Worm (Caenorhabditis elegans): ENCODE results near the gene ubxn-5.
A peak's percentile ranks its signal among the peaks of the same experiment; 100 is the strongest.

The ubxn-5 gene

ce11 chrII:10242294-10242693, 8.0 kb upstream of the ubxn-5 start, which contains the start of gene mrps-14:
TSS of gene mrps-14 (minus strand) at chrII:10242490.
- TF ChIP-seq nfya-1 (tag; optimal IDR thresholded peaks at IDR 0.05), result no peak

- TF ChIP-seq fkh-10 (GFP tag; optimal IDR thresholded peaks at IDR 0.05) (no peak), ama-1 (optimal IDR thresholded peaks at IDR 0.05) (no peak)
Measured at ce11 chrII:10239595-10239994, 5.3 kb upstream of the ubxn-5 start, which contains the start of gene mec-15. TSS of gene mec-15 (minus strand) at chrII:10239695.

ce11 chrII:10231874-10232273, 2.4 kb downstream of the ubxn-5 start:
- TF ChIP-seq elt-2 (tag; optimal IDR thresholded peaks at IDR 0.05) (peak; percentile 60), zip-5 (tag; optimal IDR thresholded peaks at IDR 0.05) (no peak), pax-1 (tag; optimal IDR thresholded peaks at IDR 0.05) (peak; percentile 42), F13H6.1 (tag; optimal IDR thresholded peaks at IDR 0.05) (no peak)

- TF ChIP-seq hlh-30 (tag; optimal IDR thresholded peaks at IDR 0.05; ENCODE audit: insufficient read depth) (no peak), sox-4 (tag; optimal IDR thresholded peaks at IDR 0.05) (no peak), ceh-31 (tag; optimal IDR thresholded peaks at IDR 0.05) (no peak), mec-3 (tag; optimal IDR thresholded peaks at IDR 0.05; ENCODE audit: borderline replicate concordance) (no peak), pha-4 (tag; optimal IDR thresholded peaks at IDR 0.05) (no peak), hlh-8 (tag; optimal IDR thresholded peaks at IDR 0.05) (no peak), C38D4.7 (GFP tag; optimal IDR thresholded peaks at IDR 0.05) (no peak), gmeb-2 (tag; optimal IDR thresholded peaks at IDR 0.05) (no peak), npax-4 (tag; optimal IDR thresholded peaks at IDR 0.05) (no peak), K02D7.2 (tag; optimal IDR thresholded peaks at IDR 0.05) (no peak), nhr-11 (tag; optimal IDR thresholded peaks at IDR 0.05) (no peak), ztf-16 (tag; optimal IDR thresholded peaks at IDR 0.05) (no peak), ceh-34 (tag; optimal IDR thresholded peaks at IDR 0.05) (no peak)
Measured at ce11 chrII:10230972-10231371, 3.3 kb downstream of the ubxn-5 start, which contains the start of gene T01E8.8. TSS of gene T01E8.8 (plus strand) at chrII:10231272.

- TF ChIP-seq K02D7.2 (tag; optimal IDR thresholded peaks at IDR 0.05) (no peak), ceh-31 (tag; optimal IDR thresholded peaks at IDR 0.05) (no peak), ceh-6 (GFP tag; optimal IDR thresholded peaks at IDR 0.05) (no peak), hlh-15 (tag; optimal IDR thresholded peaks at IDR 0.05) (no peak), nfya-1 (tag; optimal IDR thresholded peaks at IDR 0.05) (no peak), ceh-9 (tag; optimal IDR thresholded peaks at IDR 0.05) (no peak), ceh-48 (tag; optimal IDR thresholded peaks at IDR 0.05) (no peak), elt-4 (tag; optimal IDR thresholded peaks at IDR 0.05) (no peak), nhr-232 (tag; optimal IDR thresholded peaks at IDR 0.05) (no peak), npax-4 (tag; optimal IDR thresholded peaks at IDR 0.05) (no peak), lim-6 (tag; optimal IDR thresholded peaks at IDR 0.05) (no peak), mec-3 (tag; optimal IDR thresholded peaks at IDR 0.05; ENCODE audit: borderline replicate concordance) (no peak)
Measured at ce11 chrII:10227030-10227429, 7.3 kb downstream of the ubxn-5 start, which contains the start of gene srh-135. TSS of gene srh-135 (minus strand) at chrII:10227130.

- TF ChIP-seq K02D7.2 (tag; optimal IDR thresholded peaks at IDR 0.05) (no peak), syd-9 (tag; optimal IDR thresholded peaks at IDR 0.05) (no peak), gmeb-2 (tag; optimal IDR thresholded peaks at IDR 0.05) (no peak), ets-4 (tag; optimal IDR thresholded peaks at IDR 0.05) (no peak), unc-86 (tag; optimal IDR thresholded peaks at IDR 0.05) (no peak), fax-1 (tag; optimal IDR thresholded peaks at IDR 0.05) (no peak), che-1 (tag; optimal IDR thresholded peaks at IDR 0.05) (no peak), ttx-3 (tag; optimal IDR thresholded peaks at IDR 0.05) (no peak), ceh-18 (tag; optimal IDR thresholded peaks at IDR 0.05) (no peak), ceh-2 (tag; optimal IDR thresholded peaks at IDR 0.05) (no peak), fkh-10 (GFP tag; optimal IDR thresholded peaks at IDR 0.05) (no peak), fkh-6 (tag; optimal IDR thresholded peaks at IDR 0.05) (no peak), pros-1 (tag; optimal IDR thresholded peaks at IDR 0.05) (no peak), dve-1 (tag; optimal IDR thresholded peaks at IDR 0.05) (no peak), sox-2 (GFP tag; IDR thresholded peaks at IDR 0.05) (no peak), hlh-13 (GFP tag; optimal IDR thresholded peaks at IDR 0.05) (no peak), ztf-16 (tag; optimal IDR thresholded peaks at IDR 0.05) (no peak)
Measured at ce11 chrII:10222577-10222976, 11.7 kb downstream of the ubxn-5 start, which contains the start of gene plc-3. TSS of gene plc-3 (plus strand) at chrII:10222877.
